Fruit fly (Drosophila melanogaster) whole organism, embryonic: ENCODE results near the gene Sgs5bis.
A peak's percentile ranks its signal among the peaks of the same experiment; 100 is the strongest.

Experiments used
- B-H2 ChIP-seq: fragments of 200-800 bp; sonication (Bioruptor generic); optimal IDR thresholded peaks from 2 replicates; lab custom pipeline; 2018; ENCODE audit warnings: missing biosample characterization, mild to moderate bottlenecking, missing genetic modification characterization
- C15 ChIP-seq: fragments of 200-800 bp; sonication (Bioruptor generic); IDR thresholded peaks from 3 replicates; pipeline ENCODE4 v1.3.6; 2022; ENCODE audit warnings: missing biosample characterization, missing genetic modification characterization
- CG10209 ChIP-seq: fragments of 200-800 bp; sonication (Bioruptor generic); optimal IDR thresholded peaks from 3 replicates; lab custom pipeline; 2017; ENCODE audit warnings: missing biosample characterization, mild to moderate bottlenecking, missing genetic modification characterization, missing genetic modification reagents
- CG10565 ChIP-seq: fragments of 200-800 bp; sonication (Bioruptor generic); optimal IDR thresholded peaks from 3 replicates; lab custom pipeline; 2016; ENCODE audit warnings: missing biosample characterization, mild to moderate bottlenecking, missing genetic modification characterization
- CG11723 ChIP-seq: fragments of 200-800 bp; sonication (Bioruptor generic); optimal IDR thresholded peaks from 2 replicates; lab custom pipeline; 2017; ENCODE audit warnings: missing biosample characterization, mild to moderate bottlenecking, missing genetic modification characterization
- CG13287 ChIP-seq: fragments of 200-800 bp; sonication (Bioruptor generic); IDR thresholded peaks from 2 replicates; pipeline ENCODE4 v1.3.6; 2022; ENCODE audit warnings: missing biosample characterization, missing genetic modification characterization; ENCODE audit not compliant: partially characterized antibody
- CG14014 ChIP-seq: fragments of 200-800 bp; sonication (Bioruptor generic); IDR thresholded peaks from 2 replicates; pipeline ENCODE4 v1.3.6; 2022; ENCODE audit warnings: missing biosample characterization, missing genetic modification characterization
- CG16779 ChIP-seq: fragments of 200-800 bp; sonication (Bioruptor generic); IDR thresholded peaks from 2 replicates; pipeline ENCODE4 v1.3.6; 2022; ENCODE audit warnings: missing biosample characterization, missing genetic modification characterization
- CG18476 ChIP-seq: fragments of 200-800 bp; sonication (Bioruptor generic); optimal IDR thresholded peaks from 2 replicates; lab custom pipeline; 2016; ENCODE audit warnings: missing biosample characterization, mild to moderate bottlenecking, missing genetic modification characterization
- CG2889 ChIP-seq: fragments of 200-800 bp; sonication (Bioruptor generic); IDR thresholded peaks from 3 replicates; pipeline ENCODE4 v1.3.6; 2022; ENCODE audit warnings: missing biosample characterization, missing genetic modification characterization
- CG31441 ChIP-seq: fragments of 200-800 bp; sonication (Bioruptor generic); IDR thresholded peaks from 2 replicates; pipeline ENCODE4 v1.3.6; 2022; ENCODE audit warnings: missing biosample characterization, missing genetic modification characterization
- CG32532 ChIP-seq: fragments of 200-800 bp; sonication (Bioruptor generic); IDR thresholded peaks from 2 replicates; pipeline ENCODE4 v1.3.6; 2022; ENCODE audit warnings: missing biosample characterization, missing genetic modification characterization
- CG34376 ChIP-seq: fragments of 200-800 bp; sonication (Bioruptor generic); optimal IDR thresholded peaks from 2 replicates; lab custom pipeline; 2018; ENCODE audit warnings: missing biosample characterization, mild to moderate bottlenecking, missing genetic modification characterization
- CG3726 ChIP-seq: fragments of 200-800 bp; sonication (Bioruptor generic); IDR thresholded peaks from 3 replicates; pipeline ENCODE4, ENCODE4 v1.3.6; 2022; ENCODE audit warnings: missing biosample characterization, missing genetic modification characterization
- CG4730 ChIP-seq: fragments of 200-800 bp; sonication (Bioruptor generic); IDR thresholded peaks from 2 replicates; pipeline ENCODE4 v1.3.6; 2022; ENCODE audit warnings: missing biosample characterization, missing genetic modification characterization
- CG4854 ChIP-seq: fragments of 200-800 bp; sonication (Bioruptor generic); optimal IDR thresholded peaks from 2 replicates; lab custom pipeline; 2016; ENCODE audit warnings: missing biosample characterization, missing genetic modification characterization, inconsistent platforms
- CG6791 ChIP-seq: fragments of 200-800 bp; sonication (Bioruptor generic); IDR thresholded peaks from 3 replicates; pipeline ENCODE4 v1.3.6; 2022; ENCODE audit warnings: missing biosample characterization, missing genetic modification characterization; ENCODE audit not compliant: partially characterized antibody
- CG7786 ChIP-seq: fragments of 200-800 bp; sonication (Bioruptor generic); optimal IDR thresholded peaks from 2 replicates; lab custom pipeline; 2016; ENCODE audit warnings: missing biosample characterization, missing genetic modification characterization
- CG8944 ChIP-seq: fragments of 200-800 bp; sonication (Bioruptor generic); optimal IDR thresholded peaks from 3 replicates; lab custom pipeline; 2016; ENCODE audit warnings: missing biosample characterization, missing genetic modification characterization
- Elba2 ChIP-seq: fragments of 200-800 bp; sonication (Bioruptor generic); optimal IDR thresholded peaks from 3 replicates; lab custom pipeline; 2016; ENCODE audit warnings: missing biosample characterization, missing genetic modification characterization
- HLH4C ChIP-seq: fragments of 200-800 bp; sonication (Bioruptor generic); IDR thresholded peaks from 3 replicates; pipeline ENCODE4 v1.3.6; 2022; ENCODE audit warnings: missing biosample characterization, missing genetic modification characterization; ENCODE audit not compliant: partially characterized antibody
- Hr51 ChIP-seq, 2 experiments: fragments of 200-800 bp; sonication (Bioruptor generic); optimal IDR thresholded peaks; 2 replicates in 1 of 2; 3 replicates in 1 of 2; lab custom pipeline; 2016 to 2018; ENCODE audit warnings: missing biosample characterization in 2 of 2, missing genetic modification characterization in 2 of 2, mild to moderate bottlenecking in 1 of 2, moderate library complexity in 1 of 2
- Lhr ChIP-seq: fragments of 200-800 bp; sonication (Bioruptor generic); optimal IDR thresholded peaks from 3 replicates; lab custom pipeline; 2017; ENCODE audit warnings: mild to moderate bottlenecking, missing biosample characterization, missing genetic modification reagents, missing genetic modification characterization
- Oaz ChIP-seq: fragments of 200-800 bp; sonication (Bioruptor generic); IDR thresholded peaks from 2 replicates; pipeline ENCODE4 v1.3.6; 2022; ENCODE audit warnings: missing biosample characterization, missing genetic modification characterization
- Pdp1 ChIP-seq, 2 experiments: fragments of 200-800 bp; sonication (Bioruptor generic); optimal IDR thresholded peaks; 3 replicates each; lab custom pipeline; 2016; ENCODE audit warnings: missing biosample characterization in 2 of 2, missing genetic modification characterization in 2 of 2, mild to moderate bottlenecking in 1 of 2, moderate library complexity in 1 of 2
- Ptx1 ChIP-seq: fragments of 200-800 bp; sonication (Bioruptor generic); IDR thresholded peaks from 2 replicates; pipeline ENCODE4 v1.3.6; 2022; ENCODE audit warnings: missing biosample characterization, missing genetic modification characterization
- Side ChIP-seq: fragments of 200-800 bp; sonication (Bioruptor generic); optimal IDR thresholded peaks from 2 replicates; lab custom pipeline; 2016; ENCODE audit warnings: missing biosample characterization, missing genetic modification characterization
- Six4 ChIP-seq: fragments of 200-800 bp; sonication (Bioruptor generic); optimal IDR thresholded peaks from 2 replicates; lab custom pipeline; 2016; ENCODE audit warnings: missing biosample characterization, missing genetic modification characterization
- Ssrp ChIP-seq: fragments of 200-800 bp; sonication (Bioruptor generic); optimal IDR thresholded peaks from 2 replicates; lab custom pipeline; 2018; ENCODE audit warnings: missing biosample characterization, mild to moderate bottlenecking, missing genetic modification characterization, moderate library complexity
- ac ChIP-seq: fragments of 200-800 bp; sonication (Bioruptor generic); optimal IDR thresholded peaks from 3 replicates; lab custom pipeline; 2017; ENCODE audit warnings: missing biosample characterization, mild to moderate bottlenecking, missing genetic modification characterization
- ase ChIP-seq: fragments of 200-800 bp; sonication (Bioruptor generic); IDR thresholded peaks from 3 replicates; pipeline ENCODE4 v1.3.6; 2022; ENCODE audit warnings: missing biosample characterization, missing genetic modification characterization
- crol ChIP-seq: fragments of 200-800 bp; sonication (Bioruptor generic); IDR thresholded peaks from 2 replicates; pipeline ENCODE4 v1.3.6; 2022; ENCODE audit warnings: missing biosample characterization, missing genetic modification characterization
- dan ChIP-seq: fragments of 200-800 bp; sonication (Bioruptor generic); IDR thresholded peaks from 2 replicates; pipeline ENCODE4 v1.3.6; 2022; ENCODE audit warnings: missing biosample characterization, missing genetic modification characterization
- ewg ChIP-seq: fragments of 200-800 bp; sonication (Bioruptor generic); optimal IDR thresholded peaks from 3 replicates; lab custom pipeline; 2017; ENCODE audit warnings: mild to moderate bottlenecking, missing biosample characterization, missing genetic modification reagents, missing genetic modification characterization
- fru ChIP-seq: fragments of >200 bp; optimal IDR thresholded peaks from 2 replicates; lab custom pipeline; 2017
- gcm ChIP-seq: fragments of 200-800 bp; sonication (Bioruptor generic); optimal IDR thresholded peaks from 2 replicates; lab custom pipeline; 2019; ENCODE audit warnings: missing biosample characterization, mild to moderate bottlenecking, missing genetic modification characterization, moderate library complexity
- gfzf ChIP-seq: fragments of 200-800 bp; sonication (Bioruptor generic); optimal IDR thresholded peaks from 2 replicates; lab custom pipeline; 2016; ENCODE audit warnings: missing biosample characterization, mild to moderate bottlenecking, missing genetic modification characterization, moderate library complexity
- grau ChIP-seq: fragments of 200-800 bp; optimal IDR thresholded peaks from 3 replicates; lab custom pipeline; 2019; ENCODE audit warnings: missing biosample characterization, mild to moderate bottlenecking, missing genetic modification characterization, moderate library complexity
- knrl ChIP-seq: fragments of 200-800 bp; sonication (Bioruptor generic); IDR thresholded peaks from 3 replicates; pipeline ENCODE4 v1.3.6; 2022; ENCODE audit warnings: missing biosample characterization, missing genetic modification characterization; ENCODE audit not compliant: partially characterized antibody
- maf-S ChIP-seq: fragments of 200-800 bp; sonication (Bioruptor generic); optimal IDR thresholded peaks from 2 replicates; lab custom pipeline; 2016; ENCODE audit warnings: missing biosample characterization, missing genetic modification characterization
- nerfin-1 ChIP-seq: fragments of 200-800 bp; sonication (Bioruptor generic); optimal IDR thresholded peaks from 3 replicates; lab custom pipeline; 2019; ENCODE audit warnings: missing biosample characterization, mild to moderate bottlenecking, missing genetic modification characterization, moderate library complexity
- org-1 ChIP-seq: fragments of 200-800 bp; sonication (Bioruptor generic); optimal IDR thresholded peaks from 2 replicates; lab custom pipeline; 2017; ENCODE audit warnings: missing biosample characterization, missing genetic modification characterization
- otp ChIP-seq: fragments of 200-800 bp; sonication (Bioruptor generic); IDR thresholded peaks from 3 replicates; pipeline ENCODE4, ENCODE4 v1.3.6; 2022; ENCODE audit warnings: missing biosample characterization, missing genetic modification characterization
- repo ChIP-seq: fragments of 200-800 bp; sonication (Bioruptor generic); optimal IDR thresholded peaks from 2 replicates; lab custom pipeline; 2016; ENCODE audit warnings: missing biosample characterization, missing genetic modification characterization
- schlank ChIP-seq: fragments of 200-800 bp; sonication (Bioruptor generic); optimal IDR thresholded peaks from 2 replicates; lab custom pipeline; 2018; ENCODE audit warnings: missing biosample characterization, mild to moderate bottlenecking, missing genetic modification characterization
- slbo ChIP-seq: fragments of 200-800 bp; sonication (Bioruptor generic); IDR thresholded peaks from 2 replicates; pipeline ENCODE4 v1.3.6; 2022; ENCODE audit warnings: missing biosample characterization, missing genetic modification characterization
- tin ChIP-seq: fragments of 200-800 bp; sonication (Bioruptor generic); optimal IDR thresholded peaks from 3 replicates; lab custom pipeline; 2016; ENCODE audit warnings: missing biosample characterization, missing genetic modification characterization
- wdn ChIP-seq: fragments of 200-800 bp; sonication (Bioruptor generic); IDR thresholded peaks from 2 replicates; pipeline ENCODE4 v1.3.6; 2022; ENCODE audit warnings: missing biosample characterization, missing genetic modification characterization
- z ChIP-seq: fragments of 200-800 bp; sonication (Bioruptor generic); IDR thresholded peaks from 3 replicates; pipeline ENCODE4 v1.3.6; 2022; ENCODE audit warnings: missing biosample characterization, missing genetic modification characterization

Sgs5bis gene

dm6 chr3R:17604198-17604879 is 10.2 kb downstream of the Sgs5bis start (continued):
- TF ChIP-seq CG2889 (GFP tag; lab: Robert Waterston, UW) (no peak), ewg (GFP tag; lab: Kevin White, UChicago) (peak; percentile 98), grau (tag; lab: Kevin White, UChicago) (peak; percentile 89), Pdp1 (GFP tag; optimal IDR thresholded peaks at IDR 0.05; lab: Kevin White, UChicago) (peak; percentile 50 to 93), Elba2 (GFP tag; lab: Kevin White, UChicago) (peak; percentile 41), fru (lab: Kevin White, UChicago) (no peak), CG3726 (GFP tag; lab: Robert Waterston, UW) (peak; percentile 18; the same call in 1 of the 3 replicates), Hr51 (GFP tag; optimal IDR thresholded peaks at IDR 0.05; lab: Kevin White, UChicago) (peak; percentile 17 to 84), B-H2 (GFP tag; lab: Kevin White, UChicago) (peak; percentile 9), Six4 (peak; percentile 58), CG11723 (GFP tag; lab: Kevin White, UChicago) (peak; percentile 70), gfzf (GFP tag; lab: Kevin White, UChicago) (no peak), ase (GFP tag; lab: Robert Waterston, UW) (no peak; the same call in 2 of the 3 replicates), HLH4C (GFP tag; lab: Robert Waterston, UW) (no peak), dan (peak; percentile 53; the same call in 1 of the 2 replicates), CG10209 (peak; percentile 88), CG31441 (GFP tag; lab: Robert Waterston, UW) (peak; percentile 91), CG34376 (GFP tag; lab: Kevin White, UChicago) (peak; percentile 16), nerfin-1 (peak; percentile 47), crol (GFP tag; lab: Robert Waterston, UW) (peak; percentile 84), otp (GFP tag; lab: Robert Waterston, UW) (0 out of 3 replicates have a peak, but pooled peaks have one; percentile 19), wdn (GFP tag; lab: Robert Waterston, UW) (no peak; the same call in 1 of the 2 replicates), gcm (peak; percentile 72), Side (GFP tag; lab: Kevin White, UChicago) (no peak), tin (GFP tag; lab: Kevin White, UChicago) (peak; percentile 72), Ptx1 (GFP tag; lab: Robert Waterston, UW) (peak; percentile 74), knrl (GFP tag; lab: Robert Waterston, UW) (no peak), CG13287 (no peak; the same call in 1 of the 2 replicates), maf-S (GFP tag; lab: Kevin White, UChicago) (peak; percentile 25), schlank (tag; lab: Kevin White, UChicago) (peak; percentile 47), CG32532 (peak; percentile 40; the same call in 1 of the 2 replicates), z (GFP tag; lab: Robert Waterston, UW) (no peak), CG4730 (GFP tag; lab: Robert Waterston, UW) (0 out of 2 replicates have a peak, but pooled peaks have one; percentile 34), CG14014 (GFP tag; lab: Robert Waterston, UW) (peak; percentile 54), Ssrp (tag; lab: Kevin White, UChicago) (peak; percentile 88), Lhr (GFP tag; lab: Kevin White, UChicago) (peak; percentile 9), CG6791 (no peak), ac (GFP tag; lab: Kevin White, UChicago) (peak; percentile 88), CG10565 (GFP tag; lab: Kevin White, UChicago) (no peak), CG18476 (peak; percentile 47), org-1 (peak; percentile 79), slbo (GFP tag; lab: Robert Waterston, UW) (peak; percentile 58), Oaz (GFP tag; lab: Robert Waterston, UW) (peak; percentile 33; the same call in 1 of the 2 replicates), CG8944 (GFP tag; lab: Kevin White, UChicago) (peak; percentile 29), CG4854 (GFP tag; lab: Kevin White, UChicago) (no peak), C15 (no peak), CG16779 (GFP tag; lab: Robert Waterston, UW) (no peak), repo (no peak), CG7786 (GFP tag; lab: Kevin White, UChicago) (peak; percentile 2)
